Fruit fly (Drosophila melanogaster) whole organism, embryonic: ENCODE results near the gene caz.

Experiments used
- Atf-2 ChIP-seq: fragments of 200-800 bp; sonication (Bioruptor generic); optimal IDR thresholded peaks from 2 replicates; lab custom pipeline; 2016; ENCODE audit warnings: missing biosample characterization, missing genetic modification characterization
- BEAF-32 ChIP-seq: fragments of 200-800 bp; sonication (Bioruptor generic); optimal IDR thresholded peaks from 3 replicates; lab custom pipeline; 2017; ENCODE audit warnings: missing biosample characterization, missing genetic modification characterization, mild to moderate bottlenecking, moderate library complexity, missing genetic modification reagents
- Bdp1 ChIP-seq: fragments of 200-800 bp; sonication (Bioruptor generic); optimal IDR thresholded peaks from 3 replicates; lab custom pipeline; 2016; ENCODE audit warnings: missing biosample characterization, missing genetic modification characterization
- Bgb ChIP-seq: fragments of 200-800 bp; sonication (Bioruptor generic); IDR thresholded peaks from 2 replicates; pipeline ENCODE4 v1.3.6; 2022; ENCODE audit warnings: missing biosample characterization, missing genetic modification characterization; ENCODE audit not compliant: partially characterized antibody
- CG10366 ChIP-seq: fragments of 200-800 bp; sonication (Bioruptor generic); IDR thresholded peaks from 2 replicates; pipeline ENCODE4 v1.3.6; 2022; ENCODE audit warnings: missing biosample characterization, missing genetic modification characterization
- CG10543 ChIP-seq: fragments of 200-800 bp; sonication (Bioruptor generic); optimal IDR thresholded peaks from 3 replicates; lab custom pipeline; 2017; ENCODE audit warnings: missing biosample characterization, mild to moderate bottlenecking, missing genetic modification characterization, moderate library complexity
- CG11085 ChIP-seq: fragments of 200-800 bp; sonication (Bioruptor generic); IDR thresholded peaks from 2 replicates; pipeline ENCODE4 v1.3.6; 2022; ENCODE audit warnings: missing biosample characterization, missing genetic modification characterization
- CG11560 ChIP-seq: fragments of 200-800 bp; sonication (Bioruptor generic); IDR thresholded peaks from 3 replicates; pipeline ENCODE4 v1.3.6; 2022; ENCODE audit warnings: missing biosample characterization, missing genetic modification characterization
- CG13894 ChIP-seq: fragments of 200-800 bp; sonication (Bioruptor generic); optimal IDR thresholded peaks from 3 replicates; lab custom pipeline; 2018; ENCODE audit warnings: missing biosample characterization, mild to moderate bottlenecking, missing genetic modification characterization, moderate library complexity
- CG15696 ChIP-seq: fragments of 200-800 bp; sonication (Bioruptor generic); optimal IDR thresholded peaks from 2 replicates; lab custom pipeline; 2019; ENCODE audit warnings: missing biosample characterization, mild to moderate bottlenecking, missing genetic modification characterization, moderate library complexity
- CG16815 ChIP-seq: fragments of 200-800 bp; sonication (Bioruptor generic); optimal IDR thresholded peaks from 3 replicates; lab custom pipeline; 2017; ENCODE audit warnings: missing biosample characterization, mild to moderate bottlenecking, missing genetic modification characterization
- CG17328 ChIP-seq: fragments of 200-800 bp; sonication (Bioruptor generic); IDR thresholded peaks from 2 replicates; pipeline ENCODE4 v1.3.6; 2022; ENCODE audit warnings: missing biosample characterization, missing genetic modification characterization
- CG3065 ChIP-seq: fragments of 200-800 bp; sonication (Bioruptor generic); optimal IDR thresholded peaks from 2 replicates; lab custom pipeline; 2016; ENCODE audit warnings: missing biosample characterization, missing genetic modification characterization
- CG32767 ChIP-seq: fragments of 200-800 bp; sonication (Bioruptor generic); IDR thresholded peaks from 2 replicates; pipeline ENCODE4 v1.3.6; 2022; ENCODE audit warnings: missing biosample characterization, missing genetic modification characterization
- CG3726 ChIP-seq: fragments of 200-800 bp; sonication (Bioruptor generic); IDR thresholded peaks from 3 replicates; pipeline ENCODE4, ENCODE4 v1.3.6; 2022; ENCODE audit warnings: missing biosample characterization, missing genetic modification characterization
- CG42726 ChIP-seq: fragments of 200-800 bp; sonication (Bioruptor generic); IDR thresholded peaks from 2 replicates; pipeline ENCODE4 v1.3.6; 2022; ENCODE audit warnings: missing biosample characterization, missing genetic modification characterization; ENCODE audit not compliant: partially characterized antibody
- CG43689 ChIP-seq: fragments of 200-800 bp; sonication (Bioruptor generic); IDR thresholded peaks from 2 replicates; pipeline ENCODE4 v1.3.6; 2022; ENCODE audit warnings: missing biosample characterization, missing genetic modification characterization
- CG7963 ChIP-seq: fragments of 200-800 bp; sonication (Bioruptor generic); IDR thresholded peaks from 3 replicates; pipeline ENCODE4 v1.3.6; 2022; ENCODE audit warnings: missing biosample characterization, missing genetic modification characterization; ENCODE audit not compliant: partially characterized antibody
- CG9437 ChIP-seq: fragments of 200-800 bp; sonication (Bioruptor generic); optimal IDR thresholded peaks from 2 replicates; lab custom pipeline; 2018; ENCODE audit warnings: missing biosample characterization, mild to moderate bottlenecking, missing genetic modification characterization
- CoRest ChIP-seq: fragments of 200-800 bp; sonication (Bioruptor generic); optimal IDR thresholded peaks from 3 replicates; lab custom pipeline; 2018; ENCODE audit warnings: missing biosample characterization, mild to moderate bottlenecking, missing genetic modification characterization, moderate library complexity
- D19A ChIP-seq: fragments of 200-800 bp; optimal IDR thresholded peaks from 3 replicates; lab custom pipeline; 2019; ENCODE audit warnings: missing biosample characterization, mild to moderate bottlenecking, missing genetic modification characterization, moderate library complexity
- Deaf1 ChIP-seq: fragments of 200-800 bp; optimal IDR thresholded peaks from 3 replicates; lab custom pipeline; 2019; ENCODE audit warnings: missing biosample characterization, mild to moderate bottlenecking, missing genetic modification characterization, moderate library complexity
- Dll ChIP-seq: fragments of 200-800 bp; sonication (Bioruptor generic); IDR thresholded peaks from 4 replicates; pipeline ENCODE4 v1.3.6; 2022; ENCODE audit warnings: missing biosample characterization, missing genetic modification characterization; ENCODE audit not compliant: partially characterized antibody
- Drgx ChIP-seq: fragments of 200-800 bp; sonication (Bioruptor generic); IDR thresholded peaks from 2 replicates; pipeline ENCODE4 v1.3.6; 2022; ENCODE audit warnings: missing biosample characterization, missing genetic modification characterization
- GATAe ChIP-seq: fragments of 200-800 bp; sonication (Bioruptor generic); conservative IDR thresholded peaks from 2 replicates; pipeline ENCODE4 v1.3.6; 2022; ENCODE audit warnings: missing biosample characterization, missing genetic modification characterization
- Hmr ChIP-seq: fragments of 200-800 bp; sonication (Bioruptor generic); optimal IDR thresholded peaks from 3 replicates; lab custom pipeline; 2017; ENCODE audit warnings: mild to moderate bottlenecking, missing biosample characterization, missing genetic modification reagents, missing genetic modification characterization
- Hr3 ChIP-seq: fragments of 200-800 bp; sonication (Bioruptor generic); optimal IDR thresholded peaks from 3 replicates; lab custom pipeline; 2016; ENCODE audit warnings: missing biosample characterization, missing genetic modification characterization
- Hr78 ChIP-seq, 2 experiments: fragments of 200-800 bp in 1 of 2; fragments of >200 bp in 1 of 2; sonication (Bioruptor generic) in 1 of 2; optimal IDR thresholded peaks; 2 replicates each; lab custom pipeline; 2017 to 2019; ENCODE audit warnings: missing biosample characterization in 2 of 2, missing genetic modification characterization in 2 of 2, mild to moderate bottlenecking in 1 of 2, moderate library complexity in 1 of 2
- MESR4 ChIP-seq: fragments of 200-800 bp; sonication (Bioruptor generic); optimal IDR thresholded peaks from 2 replicates; lab custom pipeline; 2018; ENCODE audit warnings: missing biosample characterization, mild to moderate bottlenecking, missing genetic modification characterization, moderate library complexity
- Max ChIP-seq: fragments of 200-800 bp; sonication (Bioruptor generic); optimal IDR thresholded peaks from 2 replicates; lab custom pipeline; 2016; ENCODE audit warnings: missing biosample characterization, mild to moderate bottlenecking, missing genetic modification characterization
- NfI ChIP-seq: fragments of 200-800 bp; sonication (Bioruptor generic); optimal IDR thresholded peaks from 3 replicates; lab custom pipeline; 2018; ENCODE audit warnings: missing biosample characterization, mild to moderate bottlenecking, missing genetic modification characterization, moderate library complexity
- PHDP ChIP-seq: fragments of 200-800 bp; sonication (Bioruptor generic); optimal IDR thresholded peaks from 3 replicates; lab custom pipeline; 2018; ENCODE audit warnings: missing biosample characterization, mild to moderate bottlenecking, missing genetic modification characterization, moderate library complexity
- Side ChIP-seq: fragments of 200-800 bp; sonication (Bioruptor generic); optimal IDR thresholded peaks from 2 replicates; lab custom pipeline; 2016; ENCODE audit warnings: missing biosample characterization, missing genetic modification characterization
- cas ChIP-seq: fragments of 200-800 bp; sonication (Bioruptor generic); IDR thresholded peaks from 2 replicates; pipeline ENCODE4 v1.3.6; 2022; ENCODE audit warnings: missing biosample characterization, missing genetic modification characterization
- chinmo ChIP-seq: fragments of 200-800 bp; sonication (Bioruptor generic); IDR thresholded peaks from 4 replicates; pipeline ENCODE4 v1.3.6; 2022; ENCODE audit warnings: missing biosample characterization, missing genetic modification characterization; ENCODE audit not compliant: partially characterized antibody
- ci ChIP-seq: fragments of 200-800 bp; sonication (Bioruptor generic); IDR thresholded peaks from 3 replicates; pipeline ENCODE4 v1.3.6; 2022; ENCODE audit warnings: missing biosample characterization, missing genetic modification characterization
- en ChIP-seq: fragments of 200-800 bp; sonication (Bioruptor generic); optimal IDR thresholded peaks from 2 replicates; lab custom pipeline; 2016; ENCODE audit warnings: missing biosample characterization, missing genetic modification characterization
- esg ChIP-seq: fragments of 200-800 bp; sonication (Bioruptor generic); conservative IDR thresholded peaks from 2 replicates; pipeline ENCODE4 v1.3.6; 2022; ENCODE audit warnings: missing biosample characterization, missing genetic modification characterization
- fd96Cb ChIP-seq: fragments of 200-800 bp; sonication (Bioruptor generic); optimal IDR thresholded peaks from 2 replicates; lab custom pipeline; 2018; ENCODE audit warnings: missing biosample characterization, mild to moderate bottlenecking, missing genetic modification characterization, moderate library complexity
- gce ChIP-seq: fragments of 200-800 bp; sonication (Bioruptor generic); IDR thresholded peaks from 3 replicates; pipeline ENCODE4 v1.3.6; 2022; ENCODE audit warnings: missing biosample characterization, missing genetic modification characterization
- grn ChIP-seq: fragments of 200-800 bp; sonication (Bioruptor generic); optimal IDR thresholded peaks from 3 replicates; lab custom pipeline; 2017; ENCODE audit warnings: missing biosample characterization, missing genetic modification characterization
- gro ChIP-seq: fragments of 200-800 bp; sonication (Bioruptor generic); optimal IDR thresholded peaks from 2 replicates; lab custom pipeline; 2016; ENCODE audit warnings: missing biosample characterization, missing genetic modification characterization
- lola ChIP-seq, 3 experiments: fragments of >200 bp in 2 of 3; fragments of 200-800 bp in 1 of 3; sonication (Bioruptor generic) in 1 of 3; optimal IDR thresholded peaks; 2 replicates each; lab custom pipeline; 2017 to 2019; ENCODE audit warnings: missing biosample characterization in 3 of 3, missing genetic modification characterization in 3 of 3, mild to moderate bottlenecking in 1 of 3, moderate library complexity in 1 of 3
- luna ChIP-seq: fragments of 200-800 bp; sonication (Bioruptor generic); optimal IDR thresholded peaks from 2 replicates; lab custom pipeline; 2016; ENCODE audit warnings: missing biosample characterization, missing genetic modification characterization
- nerfin-1 ChIP-seq: fragments of 200-800 bp; sonication (Bioruptor generic); optimal IDR thresholded peaks from 3 replicates; lab custom pipeline; 2019; ENCODE audit warnings: missing biosample characterization, mild to moderate bottlenecking, missing genetic modification characterization, moderate library complexity
- nerfin-2 ChIP-seq: fragments of 200-800 bp; sonication (Bioruptor generic); IDR thresholded peaks from 2 replicates; pipeline ENCODE4 v1.3.6; 2022; ENCODE audit warnings: missing biosample characterization, missing genetic modification characterization; ENCODE audit not compliant: partially characterized antibody
- pros ChIP-seq: fragments of 200-800 bp; sonication (Bioruptor generic); optimal IDR thresholded peaks from 3 replicates; lab custom pipeline; 2019; ENCODE audit warnings: missing biosample characterization, mild to moderate bottlenecking, missing genetic modification characterization, moderate library complexity
- wek ChIP-seq: fragments of 200-800 bp; sonication (Bioruptor generic); optimal IDR thresholded peaks from 3 replicates; lab custom pipeline; 2018; ENCODE audit warnings: missing biosample characterization, mild to moderate bottlenecking, missing genetic modification characterization, moderate library complexity

Gene caz

dm6 chrX:16313078-16313875 is 24.7 kb downstream of the caz start, which contains the start of the genes CG9915 and SWIP (continued):
- TF ChIP-seq Dll (GFP tag; lab: Robert Waterston, UW), result peak; percentile 56
- TF ChIP-seq en (GFP tag; lab: Kevin White, UChicago), result no peak
- TF ChIP-seq D19A (tag; lab: Kevin White, UChicago), result no peak
- TF ChIP-seq cas (GFP tag; lab: Robert Waterston, UW), result no peak
- TF ChIP-seq CG11560, result no peak
- no peak for TF ChIP-seq Hr78 (GFP tag; optimal IDR thresholded peaks at IDR 0.05; lab: Kevin White, UChicago)
- no peak for TF ChIP-seq CG43689 (GFP tag; lab: Robert Waterston, UW)
- no peak for TF ChIP-seq wek
- no peak for TF ChIP-seq fd96Cb (tag; lab: Kevin White, UChicago)
- no peak for TF ChIP-seq CG3065 (GFP tag; lab: Kevin White, UChicago)
- peak; percentile 18 for TF ChIP-seq Side (GFP tag; lab: Kevin White, UChicago)
- TF ChIP-seq ci (GFP tag; lab: Robert Waterston, UW), result 0 out of 3 replicates have a peak, but pooled peaks have one; percentile 25
- peak; percentile 2 for TF ChIP-seq gro (GFP tag; lab: Kevin White, UChicago)
- TF ChIP-seq PHDP (tag; lab: Kevin White, UChicago), result no peak
- TF ChIP-seq CG16815 (GFP tag; lab: Kevin White, UChicago), result no peak
- peak; percentile 84 for TF ChIP-seq CG7963 (GFP tag; lab: Robert Waterston, UW)
- TF ChIP-seq CG9437 (GFP tag; lab: Kevin White, UChicago), result peak; percentile 4
- TF ChIP-seq luna (GFP tag; lab: Kevin White, UChicago), result no peak
- TF ChIP-seq CG13894 (tag; lab: Kevin White, UChicago), result no peak
- TF ChIP-seq Hr3, result no peak
- no peak for TF ChIP-seq esg (GFP tag; lab: Robert Waterston, UW)
- TF ChIP-seq Bgb (GFP tag; lab: Robert Waterston, UW), result peak; percentile 73
- no peak for TF ChIP-seq CG17328 (GFP tag; lab: Robert Waterston, UW)
- no peak for TF ChIP-seq nerfin-1 (tag; lab: Kevin White, UChicago)
- no peak for TF ChIP-seq NfI
- TF ChIP-seq Max (GFP tag; lab: Kevin White, UChicago), result peak; percentile 21
- TF ChIP-seq CG11085 (GFP tag; lab: Robert Waterston, UW), result no peak
- TF ChIP-seq CG10366 (GFP tag; lab: Robert Waterston, UW), result no peak; the same call in 1 of the 2 replicates
- TF ChIP-seq lola (GFP tag; optimal IDR thresholded peaks at IDR 0.05; lab: Kevin White, UChicago), result peak in 1 of 3 experiments; percentile 53
- TF ChIP-seq gce (GFP tag; lab: Robert Waterston, UW), result no peak
- TF ChIP-seq MESR4 (GFP tag; lab: Kevin White, UChicago), result no peak
- TF ChIP-seq Hmr (GFP tag; lab: Kevin White, UChicago), result no peak
- peak; percentile 41 for TF ChIP-seq CoRest (tag; lab: Kevin White, UChicago)
- no peak for TF ChIP-seq pros (GFP tag; lab: Kevin White, UChicago)
- TF ChIP-seq Deaf1 (tag; lab: Kevin White, UChicago), result peak; percentile 41
- no peak for TF ChIP-seq CG32767 (GFP tag; lab: Robert Waterston, UW)
- TF ChIP-seq CG10543 (GFP tag; lab: Kevin White, UChicago), result no peak
- no peak for TF ChIP-seq grn
- no peak for TF ChIP-seq GATAe (GFP tag; lab: Robert Waterston, UW)
- TF ChIP-seq CG3726 (GFP tag; lab: Robert Waterston, UW), result no peak
- TF ChIP-seq Atf-2 (GFP tag; lab: Kevin White, UChicago), result no peak
- TF ChIP-seq BEAF-32 (GFP tag; lab: Kevin White, UChicago), result peak; percentile 30
- TF ChIP-seq Bdp1, result no peak
- TF ChIP-seq Drgx, result no peak
- peak; percentile 77 for TF ChIP-seq nerfin-2 (GFP tag; lab: Robert Waterston, UW)
- no peak for TF ChIP-seq chinmo (GFP tag; lab: Robert Waterston, UW)
- TF ChIP-seq CG15696 (tag; lab: Kevin White, UChicago), result peak; percentile 62
- TF ChIP-seq CG42726, result 0 out of 2 replicates have a peak, but pooled peaks have one; percentile 33
